Worm (Caenorhabditis elegans) whole organism, L3 larva: ENCODE measurements around the gene F48G7.7.

Experiments used
- R02D3.7 ChIP-seq: fragments of 150-350 bp; optimal IDR thresholded peaks from 2 replicates; lab custom pipeline; 2014; ENCODE audit warnings: missing biosample characterization, missing genetic modification characterization
- ZK546.5 ChIP-seq: sonication (generic microtip); optimal IDR thresholded peaks from 2 replicates; lab custom pipeline; 2017; ENCODE audit warnings: missing biosample characterization, missing genetic modification characterization
- ama-1 ChIP-seq: fragments of 150-350 bp; optimal IDR thresholded peaks from 2 replicates; lab custom pipeline; 2018
- ceh-16 ChIP-seq: sonication (generic microtip); optimal IDR thresholded peaks from 2 replicates; lab custom pipeline; 2017; ENCODE audit warnings: missing biosample characterization, missing genetic modification characterization
- ceh-28 ChIP-seq: fragments of 150-350 bp; optimal IDR thresholded peaks from 2 replicates; lab custom pipeline; 2014; ENCODE audit warnings: missing biosample characterization, missing genetic modification reagents, missing genetic modification characterization
- ceh-9 ChIP-seq: sonication (generic microtip); optimal IDR thresholded peaks from 2 replicates; lab custom pipeline; 2018; ENCODE audit warnings: missing biosample characterization, missing genetic modification characterization
- daf-12 ChIP-seq: fragments of 150-350 bp; optimal IDR thresholded peaks from 2 replicates; lab custom pipeline; 2014; ENCODE audit warnings: missing biosample characterization, missing genetic modification reagents, missing genetic modification characterization
- egl-27 ChIP-seq: sonication (generic microtip); optimal IDR thresholded peaks from 4 replicates; lab custom pipeline; 2017; ENCODE audit warnings: missing biosample characterization, missing genetic modification reagents, missing genetic modification characterization
- elt-1 ChIP-seq: fragments of 150-350 bp; optimal IDR thresholded peaks from 2 replicates; lab custom pipeline; 2014; ENCODE audit warnings: missing biosample characterization, missing genetic modification characterization
- elt-2 ChIP-seq: sonication (generic microtip); optimal IDR thresholded peaks from 2 replicates; lab custom pipeline; 2016; ENCODE audit warnings: missing genetic modification reagents, mild to moderate bottlenecking, missing genetic modification characterization, missing compliant biosample characterization
- fkh-10 ChIP-seq: sonication (generic microtip); optimal IDR thresholded peaks from 2 replicates; lab custom pipeline; 2017; ENCODE audit warnings: missing biosample characterization, missing genetic modification reagents, missing genetic modification characterization
- hmg-11 ChIP-seq: sonication (generic microtip); optimal IDR thresholded peaks from 2 replicates; lab custom pipeline; 2016; ENCODE audit warnings: missing genetic modification characterization, missing compliant biosample characterization
- jun-1 ChIP-seq: fragments of 150-350 bp; optimal IDR thresholded peaks from 2 replicates; lab custom pipeline; 2014; ENCODE audit warnings: missing biosample characterization, missing genetic modification reagents, missing genetic modification characterization
- lin-39 ChIP-seq: fragments of 150-350 bp; optimal IDR thresholded peaks from 2 replicates; lab custom pipeline; 2018; ENCODE audit warnings: missing biosample characterization, missing genetic modification reagents, missing genetic modification characterization
- lsy-12 ChIP-seq: sonication (generic microtip); optimal IDR thresholded peaks from 2 replicates; lab custom pipeline; 2016; ENCODE audit warnings: mild to moderate bottlenecking, missing genetic modification characterization, missing compliant biosample characterization
- mml-1 ChIP-seq: fragments of 150-350 bp; sonication (generic microtip); optimal IDR thresholded peaks from 3 replicates; lab custom pipeline; 2014; ENCODE audit warnings: missing biosample characterization, missing genetic modification characterization
- nfya-1 ChIP-seq: sonication (generic microtip); optimal IDR thresholded peaks from 2 replicates; lab custom pipeline; 2017; ENCODE audit warnings: missing genetic modification characterization, mild to moderate bottlenecking, missing compliant biosample characterization, antibody characterized with exemption, moderate library complexity; ENCODE audit not compliant: insufficient read depth
- nhr-11 ChIP-seq: fragments of 150-350 bp; optimal IDR thresholded peaks from 2 replicates; lab custom pipeline; 2014; ENCODE audit warnings: missing biosample characterization, missing genetic modification characterization
- nhr-12 ChIP-seq: fragments of 150-350 bp; optimal IDR thresholded peaks from 2 replicates; lab custom pipeline; 2014; ENCODE audit warnings: missing biosample characterization, missing genetic modification characterization
- nhr-23 ChIP-seq: fragments of 150-350 bp; optimal IDR thresholded peaks from 2 replicates; lab custom pipeline; 2014; ENCODE audit warnings: missing biosample characterization, missing genetic modification reagents, missing genetic modification characterization
- nhr-237 ChIP-seq: fragments of 150-350 bp; optimal IDR thresholded peaks from 2 replicates; lab custom pipeline; 2014; ENCODE audit warnings: missing biosample characterization, missing genetic modification characterization
- nhr-25 ChIP-seq: sonication (generic microtip); optimal IDR thresholded peaks from 2 replicates; lab custom pipeline; 2017; ENCODE audit warnings: missing biosample characterization, missing genetic modification characterization
- nhr-28 ChIP-seq: fragments of 150-350 bp; optimal IDR thresholded peaks from 2 replicates; lab custom pipeline; 2014; ENCODE audit warnings: missing biosample characterization, missing genetic modification characterization
- nhr-43 ChIP-seq: sonication (generic microtip); optimal IDR thresholded peaks from 2 replicates; lab custom pipeline; 2016; ENCODE audit warnings: mild to moderate bottlenecking, missing genetic modification characterization, missing compliant biosample characterization; ENCODE audit not compliant: poor library complexity, severe bottlenecking
- nhr-67 ChIP-seq: fragments of 150-350 bp; optimal IDR thresholded peaks from 2 replicates; lab custom pipeline; 2014; ENCODE audit warnings: missing biosample characterization, missing genetic modification characterization
- nhr-76 ChIP-seq: fragments of 150-350 bp; sonication (generic microtip); optimal IDR thresholded peaks from 5 replicates; lab custom pipeline; 2014; ENCODE audit warnings: missing biosample characterization, missing genetic modification characterization
- nhr-77 ChIP-seq: fragments of 150-350 bp; optimal IDR thresholded peaks from 2 replicates; lab custom pipeline; 2014; ENCODE audit warnings: missing biosample characterization, missing genetic modification characterization
- pha-4 ChIP-seq: fragments of 150-350 bp; optimal IDR thresholded peaks from 2 replicates; lab custom pipeline; 2014; ENCODE audit warnings: missing biosample characterization, missing genetic modification reagents, missing genetic modification characterization
- pqm-1 ChIP-seq: fragments of 150-350 bp; optimal IDR thresholded peaks from 2 replicates; lab custom pipeline; 2017; ENCODE audit warnings: missing biosample characterization, missing genetic modification characterization, inconsistent platforms
- sea-2 ChIP-seq: fragments of 150-350 bp; sonication (generic microtip); optimal IDR thresholded peaks from 4 replicates; lab custom pipeline; 2014; ENCODE audit warnings: missing biosample characterization, missing genetic modification reagents, missing genetic modification characterization
- snpc-4 ChIP-seq: fragments of 150-350 bp; optimal IDR thresholded peaks from 2 replicates; lab custom pipeline; 2014; ENCODE audit warnings: missing biosample characterization, missing genetic modification characterization
- unc-39 ChIP-seq: sonication (generic microtip); optimal IDR thresholded peaks from 4 replicates; lab custom pipeline; 2017; ENCODE audit warnings: missing biosample characterization, missing genetic modification characterization
- unc-62 ChIP-seq: fragments of 150-350 bp; sonication (generic microtip); optimal IDR thresholded peaks from 4 replicates; lab custom pipeline; 2014; ENCODE audit warnings: missing biosample characterization, missing genetic modification reagents, missing genetic modification characterization
- zag-1 ChIP-seq: fragments of 150-350 bp; optimal IDR thresholded peaks from 2 replicates; lab custom pipeline; 2014; ENCODE audit warnings: missing biosample characterization, missing genetic modification characterization
- ztf-4 ChIP-seq: fragments of 150-350 bp; optimal IDR thresholded peaks from 2 replicates; lab custom pipeline; 2014; ENCODE audit warnings: missing biosample characterization, missing genetic modification characterization

Gene F48G7.7

DNA sequence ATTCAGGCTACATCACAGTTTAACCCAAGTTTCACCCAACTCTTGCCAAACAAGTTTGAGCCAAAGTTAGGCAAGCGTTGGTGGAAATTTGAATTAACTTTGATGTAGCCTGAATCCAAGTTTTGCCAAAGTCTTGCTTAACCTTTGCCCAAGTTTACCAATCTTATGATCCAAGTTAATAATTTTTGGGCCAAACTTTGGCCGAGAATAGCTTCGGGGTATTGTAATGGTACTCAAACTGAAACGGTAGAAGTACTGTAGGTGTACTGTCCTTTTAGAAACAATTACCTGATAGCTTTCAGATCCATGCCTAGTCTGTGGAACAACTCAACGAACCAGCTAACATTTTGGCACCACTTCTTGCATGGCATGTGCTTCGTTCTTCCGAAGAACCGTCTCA lies 26.0 kb downstream of the F48G7.7 start, which contains the start of gene nhr-251:
Gene nhr-251, plus strand, starts transcription at position 301 of the 400 bp plus-strand sequence.
- TF ChIP-seq unc-39 (tag; lab: Kevin White, UChicago) (no peak), pqm-1 (tag; lab: Kevin White, UChicago) (no peak), lsy-12 (tag; lab: Kevin White, UChicago) (no peak), zag-1 (tag; lab: Kevin White, UChicago) (no peak), nhr-11 (no peak), daf-12 (no peak), ama-1 (lab: Kevin White, UChicago) (no peak), sea-2 (GFP tag; lab: Kevin White, UChicago) (no peak), hmg-11 (tag; lab: Kevin White, UChicago) (no peak), pha-4 (tag; lab: Kevin White, UChicago) (no peak), R02D3.7 (no peak), nhr-25 (no peak), nhr-76 (tag; lab: Kevin White, UChicago) (no peak), ceh-9 (no peak), nhr-67 (no peak), ZK546.5 (tag; lab: Kevin White, UChicago) (no peak), nhr-77 (tag; lab: Kevin White, UChicago) (no peak), elt-2 (no peak), nfya-1 (tag; lab: Kevin White, UChicago) (no peak)

DNA sequence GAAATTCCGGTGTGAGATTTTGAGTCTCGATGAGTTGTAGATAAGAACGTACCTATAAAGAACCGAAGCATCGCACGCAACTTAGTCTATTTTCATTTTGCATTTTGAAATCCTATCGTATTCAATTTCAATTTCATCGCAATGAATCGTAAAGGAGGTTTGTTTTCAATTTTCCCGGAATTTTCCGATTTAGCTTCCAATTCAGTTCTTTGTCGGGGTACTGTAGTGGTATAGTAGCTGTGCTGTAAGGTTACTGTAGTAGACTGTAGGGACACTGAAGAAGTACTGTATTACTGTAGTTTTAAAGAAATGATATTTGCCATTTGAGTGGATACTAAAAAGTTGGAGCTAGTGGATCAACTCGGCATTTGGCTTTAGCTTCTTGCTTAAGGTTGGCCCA lies 26.4 kb downstream of the F48G7.7 start:
- TF ChIP-seq ZK546.5 (tag; lab: Kevin White, UChicago) (no peak), fkh-10 (GFP tag; lab: Kevin White, UChicago) (no peak), nhr-12 (tag; lab: Kevin White, UChicago) (no peak), nhr-43 (tag; lab: Kevin White, UChicago) (no peak), R02D3.7 (no peak), pha-4 (tag; lab: Kevin White, UChicago) (no peak), nhr-237 (no peak), nhr-67 (no peak), nhr-11 (no peak), lsy-12 (tag; lab: Kevin White, UChicago) (no peak), egl-27 (tag; lab: Kevin White, UChicago) (no peak), ceh-28 (tag; lab: Kevin White, UChicago) (no peak), snpc-4 (tag; lab: Kevin White, UChicago) (no peak), nhr-76 (tag; lab: Kevin White, UChicago) (no peak)

DNA sequence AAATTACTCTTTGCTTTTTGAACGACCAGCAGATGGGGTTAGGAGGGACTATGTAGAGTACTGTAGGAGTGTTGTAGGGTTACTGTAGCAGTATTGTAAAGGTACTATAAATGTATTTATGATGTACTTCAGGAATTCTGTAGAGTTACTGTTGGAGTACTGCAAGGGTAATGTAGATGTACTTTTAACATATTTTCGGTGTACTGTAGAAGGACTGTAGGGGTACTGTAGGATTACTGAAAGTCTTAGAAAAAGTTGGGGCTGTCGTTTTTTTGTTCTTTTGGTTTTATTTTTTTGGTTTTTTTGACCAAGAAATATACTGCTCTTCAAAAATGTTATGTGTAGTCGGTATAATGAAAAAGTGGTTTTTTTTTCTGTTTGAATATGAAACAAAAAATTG lies 27.6 kb downstream of the F48G7.7 start:
- TF ChIP-seq elt-2 (no peak), ceh-28 (tag; lab: Kevin White, UChicago) (no peak), pha-4 (tag; lab: Kevin White, UChicago) (no peak), jun-1 (tag; lab: Kevin White, UChicago) (no peak), lin-39 (tag; lab: Kevin White, UChicago) (no peak)

ce11 chrV:597823-598222 lies 28.4 kb downstream of the F48G7.7 start:
- TF ChIP-seq nhr-23 (tag; lab: Kevin White, UChicago) (peak; percentile 58), elt-1 (tag; lab: Kevin White, UChicago) (peak; percentile 85), lsy-12 (tag; lab: Kevin White, UChicago) (no peak)

DNA sequence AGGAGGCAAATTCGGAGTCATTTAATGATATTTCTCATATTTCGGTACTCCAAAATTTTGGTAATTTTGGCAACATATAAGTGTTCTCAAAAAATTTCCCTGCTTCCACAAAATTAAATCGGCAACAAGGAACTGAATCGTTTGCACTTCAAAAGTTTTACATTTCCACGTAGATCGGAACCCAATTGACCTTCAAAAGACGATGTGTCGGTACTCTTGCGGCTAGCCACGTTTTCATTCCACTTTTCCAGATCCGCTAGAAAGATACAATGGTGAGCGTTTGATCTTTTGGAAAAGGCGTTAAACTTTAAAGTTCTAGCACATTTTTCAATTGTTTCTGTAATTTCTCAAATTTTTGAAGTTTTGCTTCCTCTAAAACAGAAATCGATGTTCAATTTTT lies 29.3 kb downstream of the F48G7.7 start:
- TF ChIP-seq mml-1 (tag; lab: Kevin White, UChicago) (no peak), nhr-76 (tag; lab: Kevin White, UChicago) (no peak), unc-62 (no peak), ceh-16 (tag; lab: Kevin White, UChicago) (no peak), elt-1 (tag; lab: Kevin White, UChicago) (peak; percentile 88), unc-39 (tag; lab: Kevin White, UChicago) (no peak), nhr-25 (peak; percentile 40), daf-12 (no peak), nhr-28 (tag; lab: Kevin White, UChicago) (no peak), hmg-11 (tag; lab: Kevin White, UChicago) (no peak), nhr-23 (tag; lab: Kevin White, UChicago) (peak; percentile 59), nhr-12 (tag; lab: Kevin White, UChicago) (no peak), ama-1 (lab: Kevin White, UChicago) (no peak), ztf-4 (tag; lab: Kevin White, UChicago) (no peak)
